Worm (Caenorhabditis elegans): ENCODE results near the gene F54F7.9.

ce11 chrX:11850082-11850481, 1.6 kb upstream of the F54F7.9 start, which contains the start of gene F54F7.3:
- TF ChIP-seq unc-62 (GFP tag; optimal IDR thresholded peaks at IDR 0.05) (no peak), nhr-77 (tag; optimal IDR thresholded peaks at IDR 0.05) (no peak), R02D3.7 (tag; optimal IDR thresholded peaks at IDR 0.05) (no peak), nhr-237 (tag; optimal IDR thresholded peaks at IDR 0.05) (no peak), nhr-25 (tag; optimal IDR thresholded peaks at IDR 0.05) (no peak), ztf-11 (tag; optimal IDR thresholded peaks at IDR 0.05) (no peak), lin-13 (GFP tag; optimal IDR thresholded peaks at IDR 0.05) (no peak), nhr-11 (tag; optimal IDR thresholded peaks at IDR 0.05) (no peak), blmp-1 (tag; optimal IDR thresholded peaks at IDR 0.05; ENCODE audit: insufficient read depth) (no peak), fos-1 (tag; optimal IDR thresholded peaks at IDR 0.05) (no peak), skn-1 (tag; optimal IDR thresholded peaks at IDR 0.05) (no peak)

Data from whole organism, L2 larva.